Fruit fly (Drosophila melanogaster) whole organism, adult: ENCODE results near the gene Ogg1.

Experiments
- CG11617 ChIP-seq: fragments of 200-800 bp; sonication (Bioruptor generic); optimal IDR thresholded peaks from 2 replicates; lab custom pipeline; 2017; ENCODE audit warnings: mild to moderate bottlenecking, missing biosample characterization, missing genetic modification reagents, missing genetic modification characterization
- CG12768 ChIP-seq: fragments of 200-800 bp; sonication (Bioruptor generic); optimal IDR thresholded peaks from 2 replicates; lab custom pipeline; 2017; ENCODE audit warnings: missing biosample characterization, missing genetic modification characterization, mild to moderate bottlenecking, moderate library complexity, missing genetic modification reagents
- CG14711 ChIP-seq: fragments of 200-800 bp; sonication (Bioruptor generic); optimal IDR thresholded peaks from 2 replicates; lab custom pipeline; 2018; ENCODE audit warnings: missing biosample characterization, mild to moderate bottlenecking, missing genetic modification characterization, moderate library complexity
- CG1620 ChIP-seq: fragments of 200-800 bp; sonication (Bioruptor generic); optimal IDR thresholded peaks from 2 replicates; lab custom pipeline; 2016; ENCODE audit warnings: missing biosample characterization, missing genetic modification characterization
- CG33017 ChIP-seq: fragments of 200-800 bp; sonication (Bioruptor generic); optimal IDR thresholded peaks from 2 replicates; lab custom pipeline; 2018; ENCODE audit warnings: missing biosample characterization, mild to moderate bottlenecking, missing genetic modification characterization, moderate library complexity
- CG5204 ChIP-seq: fragments of 200-800 bp; sonication (Bioruptor generic); optimal IDR thresholded peaks from 2 replicates; lab custom pipeline; 2016; ENCODE audit warnings: missing biosample characterization, missing genetic modification characterization
- CG7045 ChIP-seq: fragments of 200-800 bp; sonication (Bioruptor generic); optimal IDR thresholded peaks from 2 replicates; lab custom pipeline; 2017; ENCODE audit warnings: missing biosample characterization, mild to moderate bottlenecking, missing genetic modification characterization
- CG7101 ChIP-seq: fragments of 200-800 bp; sonication (Bioruptor generic); optimal IDR thresholded peaks from 2 replicates; lab custom pipeline; 2018; ENCODE audit warnings: missing biosample characterization, mild to moderate bottlenecking, missing genetic modification characterization, moderate library complexity
- Clk ChIP-seq: fragments of 200-800 bp; sonication (Bioruptor generic); optimal IDR thresholded peaks from 2 replicates; lab custom pipeline; 2017; ENCODE audit warnings: missing biosample characterization, missing genetic modification characterization
- Crg-1 ChIP-seq: fragments of 200-800 bp; sonication (Bioruptor generic); optimal IDR thresholded peaks from 2 replicates; lab custom pipeline; 2016; ENCODE audit warnings: missing biosample characterization, missing genetic modification characterization
- Hr96 ChIP-seq: fragments of 200-800 bp; sonication (Bioruptor generic); optimal IDR thresholded peaks from 2 replicates; lab custom pipeline; 2016; ENCODE audit warnings: missing biosample characterization, missing genetic modification characterization
- Mnt ChIP-seq: fragments of 200-800 bp; sonication (Bioruptor generic); optimal IDR thresholded peaks from 2 replicates; lab custom pipeline; 2016; ENCODE audit warnings: missing biosample characterization, mild to moderate bottlenecking, missing genetic modification characterization
- bab1 ChIP-seq: fragments of 200-800 bp; sonication (Bioruptor generic); optimal IDR thresholded peaks from 3 replicates; lab custom pipeline; 2019; ENCODE audit warnings: missing biosample characterization, mild to moderate bottlenecking, missing genetic modification characterization, moderate library complexity
- cic ChIP-seq: fragments of 200-800 bp; sonication (Bioruptor generic); optimal IDR thresholded peaks from 2 replicates; lab custom pipeline; 2017; ENCODE audit warnings: missing biosample characterization, mild to moderate bottlenecking, missing genetic modification characterization, moderate library complexity
- cnc ChIP-seq, 2 experiments: fragments of >200 bp; optimal IDR thresholded peaks; 2 replicates each; lab custom pipeline; 2017
- kay ChIP-seq: fragments of 200-800 bp; sonication (Bioruptor generic); peaks from one replicate; lab custom pipeline; 2016; ENCODE audit warnings: missing biosample characterization, missing genetic modification characterization, borderline replicate concordance
- ovo ChIP-seq: fragments of 200-800 bp; sonication (Bioruptor generic); optimal IDR thresholded peaks from 2 replicates; lab custom pipeline; 2016; ENCODE audit warnings: missing biosample characterization, missing genetic modification characterization
- pad ChIP-seq: fragments of 200-800 bp; sonication (Bioruptor generic); optimal IDR thresholded peaks from 3 replicates; lab custom pipeline; 2017; ENCODE audit warnings: missing biosample characterization, missing genetic modification characterization, mild to moderate bottlenecking, moderate library complexity, missing genetic modification reagents
- tj ChIP-seq: fragments of 200-800 bp; sonication (Bioruptor generic); optimal IDR thresholded peaks from 3 replicates; lab custom pipeline; 2017; ENCODE audit warnings: missing biosample characterization, mild to moderate bottlenecking, missing genetic modification characterization, moderate library complexity
- toe ChIP-seq: fragments of 200-800 bp; sonication (Bioruptor generic); optimal IDR thresholded peaks from 2 replicates; lab custom pipeline; 2016; ENCODE audit warnings: missing biosample characterization, missing genetic modification characterization

Ogg1 gene

dm6 chrX:8665576-8666297 lies 24.4 kb upstream of the Ogg1 start:
- TF ChIP-seq bab1 (GFP tag; lab: Kevin White, UChicago) = no peak
- TF ChIP-seq CG5204 (GFP tag; lab: Kevin White, UChicago) = no peak
- no peak for TF ChIP-seq CG33017
- no peak for TF ChIP-seq Mnt (GFP tag; lab: Kevin White, UChicago)
- TF ChIP-seq Hr96 (GFP tag; lab: Kevin White, UChicago) = no peak
- no peak for TF ChIP-seq tj
- no peak for TF ChIP-seq Crg-1 (GFP tag; lab: Kevin White, UChicago)
- TF ChIP-seq CG1620 (GFP tag; lab: Kevin White, UChicago) = no peak
- no peak for TF ChIP-seq cic
- no peak for TF ChIP-seq CG7101 (tag; lab: Kevin White, UChicago)
- TF ChIP-seq ovo (GFP tag; lab: Kevin White, UChicago) = no peak
- no peak for TF ChIP-seq CG7045 (GFP tag; lab: Kevin White, UChicago)
- TF ChIP-seq CG14711 (tag; lab: Kevin White, UChicago) = no peak

dm6 chrX:8667070-8667469 lies 23.1 kb upstream of the Ogg1 start:
- TF ChIP-seq Clk (GFP tag; lab: Kevin White, UChicago) (no peak), CG5204 (GFP tag; lab: Kevin White, UChicago) (no peak), kay (GFP tag; lab: Kevin White, UChicago) (no peak), CG1620 (GFP tag; lab: Kevin White, UChicago) (no peak), CG33017 (no peak), cnc (optimal IDR thresholded peaks at IDR 0.05; lab: Kevin White, UChicago) (no peak), Crg-1 (GFP tag; lab: Kevin White, UChicago) (no peak), CG14711 (tag; lab: Kevin White, UChicago) (no peak), CG12768 (GFP tag; lab: Kevin White, UChicago) (no peak), tj (no peak), pad (GFP tag; lab: Kevin White, UChicago) (no peak), Mnt (GFP tag; lab: Kevin White, UChicago) (no peak), CG11617 (GFP tag; lab: Kevin White, UChicago) (no peak), ovo (GFP tag; lab: Kevin White, UChicago) (no peak), cic (no peak), Hr96 (GFP tag; lab: Kevin White, UChicago) (no peak)

dm6 chrX:8667709-8668108 lies 22.4 kb upstream of the Ogg1 start:
- TF ChIP-seq CG14711 (tag; lab: Kevin White, UChicago) = no peak
- no peak for TF ChIP-seq CG12768 (GFP tag; lab: Kevin White, UChicago)
- no peak for TF ChIP-seq toe (GFP tag; lab: Kevin White, UChicago)
- TF ChIP-seq Mnt (GFP tag; lab: Kevin White, UChicago) = no peak
- no peak for TF ChIP-seq CG1620 (GFP tag; lab: Kevin White, UChicago)
- no peak for TF ChIP-seq CG7101 (tag; lab: Kevin White, UChicago)
- no peak for TF ChIP-seq tj
- TF ChIP-seq CG5204 (GFP tag; lab: Kevin White, UChicago) = no peak

- TF ChIP-seq kay (GFP tag; lab: Kevin White, UChicago) (no peak), CG1620 (GFP tag; lab: Kevin White, UChicago) (no peak), CG12768 (GFP tag; lab: Kevin White, UChicago) (no peak), ovo (GFP tag; lab: Kevin White, UChicago) (no peak), toe (GFP tag; lab: Kevin White, UChicago) (no peak), CG14711 (tag; lab: Kevin White, UChicago) (no peak), CG7045 (GFP tag; lab: Kevin White, UChicago) (no peak), Clk (GFP tag; lab: Kevin White, UChicago) (no peak), CG5204 (GFP tag; lab: Kevin White, UChicago) (no peak), CG33017 (no peak)
Observed at dm6 chrX:8669434-8669833, 20.7 kb upstream of the Ogg1 start.

- no peak for TF ChIP-seq CG14711 (tag; lab: Kevin White, UChicago)
- no peak for TF ChIP-seq CG1620 (GFP tag; lab: Kevin White, UChicago)
- TF ChIP-seq CG11617 (GFP tag; lab: Kevin White, UChicago) = no peak
- no peak for TF ChIP-seq tj
Observed at dm6 chrX:8671348-8672298, 18.5 kb upstream of the Ogg1 start.

- TF ChIP-seq Mnt (GFP tag; lab: Kevin White, UChicago) (peak; percentile 68), tj (peak; percentile 60), bab1 (GFP tag; lab: Kevin White, UChicago) (peak; percentile 79), CG1620 (GFP tag; lab: Kevin White, UChicago) (peak; percentile 66), cic (peak; percentile 23), Hr96 (GFP tag; lab: Kevin White, UChicago) (peak; percentile 36), CG11617 (GFP tag; lab: Kevin White, UChicago) (no peak), Clk (GFP tag; lab: Kevin White, UChicago) (no peak), pad (GFP tag; lab: Kevin White, UChicago) (peak; percentile 70), CG33017 (no peak), CG7045 (GFP tag; lab: Kevin White, UChicago) (no peak), kay (GFP tag; lab: Kevin White, UChicago) (no peak), CG5204 (GFP tag; lab: Kevin White, UChicago) (no peak), CG14711 (tag; lab: Kevin White, UChicago) (no peak), Crg-1 (GFP tag; lab: Kevin White, UChicago) (peak; percentile 31), ovo (GFP tag; lab: Kevin White, UChicago) (peak; percentile 98), CG7101 (tag; lab: Kevin White, UChicago) (peak; percentile 40)
Observed at dm6 chrX:8676631-8677224, 13.4 kb upstream of the Ogg1 start, which contains the start of gene Rubicon. Gene Rubicon, plus strand, starts transcription at chrX:8677063.
